Fruit fly (Drosophila melanogaster): Measurements from ENCODE around the gene CG1737.
A peak's percentile ranks its signal among the peaks of the same experiment; 100 is the strongest.

Gene CG1737

dm6 chrX:11348829-11349228 is 1.6 kb upstream of the CG1737 start, which contains the start of gene CG1738 (continued):
- TF ChIP-seq amos (GFP tag; IDR thresholded peaks at IDR 0.05; ENCODE audit: partially characterized antibody) (peak; percentile 19; the same call in 1 of the 2 replicates), aop (GFP tag; IDR thresholded peaks at IDR 0.05) (no peak), Doc3 (GFP tag; IDR thresholded peaks at IDR 0.05; ENCODE audit: partially characterized antibody) (no peak), Dek (tag; optimal IDR thresholded peaks at IDR 0.05) (peak; percentile 19), Hr51 (GFP tag; optimal IDR thresholded peaks at IDR 0.05) (peak in 1 of 2 experiments; percentile 1), Nf-YB (GFP tag; optimal IDR thresholded peaks at IDR 0.05) (no peak), CG2202 (tag; optimal IDR thresholded peaks at IDR 0.05) (no peak), trh (GFP tag; optimal IDR thresholded peaks at IDR 0.05) (no peak), CG18764 (GFP tag; optimal IDR thresholded peaks at IDR 0.05) (no peak), Xrp1 (GFP tag; IDR thresholded peaks at IDR 0.05) (no peak), ato (GFP tag; IDR thresholded peaks at IDR 0.05; ENCODE audit: partially characterized antibody) (no peak), Atf6 (GFP tag; IDR thresholded peaks at IDR 0.05) (0 out of 2 replicates have a peak, but pooled peaks have one; percentile 18), insv (GFP tag; optimal IDR thresholded peaks at IDR 0.05) (no peak), Hsf (GFP tag; optimal IDR thresholded peaks at IDR 0.05) (peak; percentile 16), Opbp (GFP tag; IDR thresholded peaks at IDR 0.05; ENCODE audit: partially characterized antibody) (no peak), CG3281 (GFP tag; optimal IDR thresholded peaks at IDR 0.05) (no peak), CG17829 (tag; optimal IDR thresholded peaks at IDR 0.05) (peak; percentile 14), MBD-R2 (GFP tag; IDR thresholded peaks at IDR 0.05) (peak; percentile 60), tap (tag; optimal IDR thresholded peaks at IDR 0.05) (no peak), CG17568 (GFP tag; optimal IDR thresholded peaks at IDR 0.05) (no peak), B-H2 (GFP tag; optimal IDR thresholded peaks at IDR 0.05) (no peak), chm (GFP tag; IDR thresholded peaks at IDR 0.05) (no peak), ind (GFP tag; optimal IDR thresholded peaks at IDR 0.05) (peak; percentile 0), CG9817 (tag; optimal IDR thresholded peaks at IDR 0.05) (no peak), stwl (tag; optimal IDR thresholded peaks at IDR 0.05) (peak; percentile 13), Meics (GFP tag; optimal IDR thresholded peaks at IDR 0.05) (peak; percentile 15), zfh2 (GFP tag; optimal IDR thresholded peaks at IDR 0.05) (no peak), Rfx (GFP tag; IDR thresholded peaks at IDR 0.05) (peak; percentile 56), CG7786 (GFP tag; optimal IDR thresholded peaks at IDR 0.05) (no peak), CG17328 (GFP tag; IDR thresholded peaks at IDR 0.05) (no peak), Dfd (GFP tag; optimal IDR thresholded peaks at IDR 0.05) (no peak), row (GFP tag; IDR thresholded peaks at IDR 0.05) (peak; percentile 83), vnd (GFP tag; IDR thresholded peaks at IDR 0.05; ENCODE audit: partially characterized antibody) (no peak), CG15479 (GFP tag; optimal IDR thresholded peaks at IDR 0.05) (no peak), CG31441 (GFP tag; IDR thresholded peaks at IDR 0.05) (0 out of 2 replicates have a peak, but pooled peaks have one; percentile 22), CG6791 (GFP tag; IDR thresholded peaks at IDR 0.05; ENCODE audit: partially characterized antibody) (no peak), Ssrp (tag; optimal IDR thresholded peaks at IDR 0.05) (no peak), BEAF-32 (GFP tag; optimal IDR thresholded peaks at IDR 0.05) (peak; percentile 8), CG6854 (GFP tag; optimal IDR thresholded peaks at IDR 0.05) (no peak), sens (GFP tag) (peak; percentile 75), E2f2 (GFP tag; IDR thresholded peaks at IDR 0.05) (peak; percentile 25; the same call in 1 of the 2 replicates), sug (tag; optimal IDR thresholded peaks at IDR 0.05) (peak; percentile 23), hb (GFP tag; IDR thresholded peaks at IDR 0.05; ENCODE audit: partially characterized antibody) (no peak), kni (GFP tag; optimal IDR thresholded peaks at IDR 0.05) (no peak), CG15269 (tag; optimal IDR thresholded peaks at IDR 0.05) (peak; percentile 30), CG9797 (GFP tag; optimal IDR thresholded peaks at IDR 0.05) (no peak), prd (optimal IDR thresholded peaks at IDR 0.05) (no peak), prd (GFP tag; IDR thresholded peaks at IDR 0.05) (no peak), CG6254 (GFP tag; optimal IDR thresholded peaks at IDR 0.05) (no peak), sens-2 (GFP tag; IDR thresholded peaks at IDR 0.05) (no peak), CG4424 (GFP tag; optimal IDR thresholded peaks at IDR 0.05) (peak; percentile 20)
